Worm (Caenorhabditis elegans) whole organism, early embryonic: Measurements from ENCODE around the gene T18D3.9.

Experiments
- B0310.2 ChIP-seq: sonication (generic microtip); optimal IDR thresholded peaks from 2 replicates; lab custom pipeline; 2016; ENCODE audit warnings: mild to moderate bottlenecking, missing genetic modification characterization, missing compliant biosample characterization
- F13C5.2 ChIP-seq: sonication (generic microtip); optimal IDR thresholded peaks from 2 replicates; lab custom pipeline; 2017; ENCODE audit warnings: mild to moderate bottlenecking, missing genetic modification characterization, inconsistent platforms, missing compliant biosample characterization
- aly-1 ChIP-seq: sonication (generic microtip); optimal IDR thresholded peaks from 2 replicates; lab custom pipeline; 2016; ENCODE audit warnings: missing genetic modification characterization, missing compliant biosample characterization
- ama-1 ChIP-seq: fragments of 150-350 bp; optimal IDR thresholded peaks from 2 replicates; lab custom pipeline; 2014
- ceh-13 ChIP-seq: fragments of 200-800 bp; sonication (Bioruptor generic); optimal IDR thresholded peaks from 2 replicates; lab custom pipeline; 2018; ENCODE audit warnings: mild to moderate bottlenecking, missing genetic modification characterization, missing compliant biosample characterization
- ceh-36 ChIP-seq: sonication (generic microtip); optimal IDR thresholded peaks from 2 replicates; lab custom pipeline; 2016; ENCODE audit warnings: missing genetic modification characterization, inconsistent platforms, missing compliant biosample characterization
- ets-7 ChIP-seq: sonication (generic microtip); optimal IDR thresholded peaks from 2 replicates; lab custom pipeline; 2016; ENCODE audit warnings: missing genotype, missing genetic modification characterization, missing compliant biosample characterization
- flt-1 ChIP-seq: fragments of 200-800 bp; sonication (Bioruptor generic); IDR thresholded peaks from 2 replicates; pipeline ENCODE4 v1.3.6; 2022; ENCODE audit warnings: missing genetic modification characterization, missing compliant biosample characterization
- hmbx-1 ChIP-seq: sonication (generic microtip); optimal IDR thresholded peaks from 2 replicates; lab custom pipeline; 2016; ENCODE audit warnings: mild to moderate bottlenecking, missing genetic modification characterization, missing compliant biosample characterization
- hmg-4 ChIP-seq: fragments of 200-800 bp; sonication (Bioruptor generic); optimal IDR thresholded peaks from 2 replicates; lab custom pipeline; 2018; ENCODE audit warnings: mild to moderate bottlenecking, missing genetic modification characterization, missing compliant biosample characterization
- hnd-1 ChIP-seq: sonication (generic microtip); optimal IDR thresholded peaks from 2 replicates; lab custom pipeline; 2016; ENCODE audit warnings: missing genetic modification characterization, missing compliant biosample characterization
- pes-1 ChIP-seq: fragments of 200-800 bp; sonication (Bioruptor generic); IDR thresholded peaks from 2 replicates; pipeline ENCODE4 v1.3.6; 2022; ENCODE audit warnings: missing genetic modification reagents, missing genetic modification characterization, missing compliant biosample characterization
- scrt-1 ChIP-seq: fragments of 200-800 bp; sonication (Bioruptor generic); IDR thresholded peaks from 2 replicates; pipeline ENCODE4 v1.3.6; 2022; ENCODE audit warnings: missing genetic modification characterization, missing compliant biosample characterization
- sea-1 ChIP-seq: fragments of 200-800 bp; sonication (Bioruptor generic); conservative IDR thresholded peaks from 2 replicates; pipeline ENCODE4 v1.3.6; 2022; ENCODE audit warnings: missing genetic modification characterization, missing compliant biosample characterization
- tbx-11 ChIP-seq: fragments of 200-800 bp; sonication (Bioruptor generic); IDR thresholded peaks from 2 replicates; pipeline ENCODE4 v1.3.6; 2022; ENCODE audit warnings: missing genetic modification characterization, missing compliant biosample characterization
- tbx-37 ChIP-seq: fragments of 200-800 bp; sonication (Bioruptor generic); conservative IDR thresholded peaks from 2 replicates; pipeline ENCODE4 v1.3.6; 2022; ENCODE audit warnings: missing genetic modification reagents, missing genetic modification characterization, missing compliant biosample characterization
- tra-4 ChIP-seq: sonication (generic microtip); optimal IDR thresholded peaks from 2 replicates; lab custom pipeline; 2017; ENCODE audit warnings: missing genetic modification characterization, missing compliant biosample characterization

T18D3.9 gene

ce11 chrX:12463504-12463903 is 9.2 kb upstream of the T18D3.9 start, which contains the start of gene T18D3.5:
Gene T18D3.5, plus strand, starts transcription at chrX:12463804.
- TF ChIP-seq tbx-37 (no peak), ets-7 (tag; lab: Kevin White, UChicago) (no peak), scrt-1 (GFP tag; lab: Robert Waterston, UW) (no peak), hmg-4 (GFP tag; lab: Kevin White, UChicago) (no peak), tbx-11 (GFP tag; lab: Robert Waterston, UW) (no peak), tra-4 (no peak), ama-1 (lab: Kevin White, UChicago) (no peak), F13C5.2 (no peak), ceh-13 (GFP tag; lab: Kevin White, UChicago) (no peak), flt-1 (no peak), pes-1 (no peak)

- TF ChIP-seq tra-4 (no peak), ceh-36 (tag; lab: Kevin White, UChicago) (no peak), ceh-13 (GFP tag; lab: Kevin White, UChicago) (no peak), hnd-1 (tag; lab: Kevin White, UChicago) (no peak), pes-1 (no peak), tbx-11 (GFP tag; lab: Robert Waterston, UW) (no peak), flt-1 (no peak), aly-1 (tag; lab: Kevin White, UChicago) (no peak), ets-7 (tag; lab: Kevin White, UChicago) (no peak), F13C5.2 (no peak), B0310.2 (tag; lab: Kevin White, UChicago) (no peak), hmbx-1 (tag; lab: Kevin White, UChicago) (no peak), scrt-1 (GFP tag; lab: Robert Waterston, UW) (no peak), tbx-37 (no peak)
Observed at ce11 chrX:12461557-12461956, 7.3 kb upstream of the T18D3.9 start, which contains the start of gene odr-7. Gene odr-7, minus strand, starts transcription at chrX:12461657.

- peak; percentile 68 for TF ChIP-seq B0310.2 (tag; lab: Kevin White, UChicago)
- TF ChIP-seq tra-4 = peak; percentile 29
- TF ChIP-seq aly-1 (tag; lab: Kevin White, UChicago) = peak; percentile 62
- no peak for TF ChIP-seq ets-7 (tag; lab: Kevin White, UChicago)
- peak; percentile 64; the same call in 1 of the 2 replicates for TF ChIP-seq tbx-37
- peak; percentile 85 for TF ChIP-seq hmg-4 (GFP tag; lab: Kevin White, UChicago)
- peak; percentile 78 for TF ChIP-seq F13C5.2
- peak; percentile 46 for TF ChIP-seq hmbx-1 (tag; lab: Kevin White, UChicago)
- peak; percentile 90 for TF ChIP-seq pes-1
- peak; percentile 71 for TF ChIP-seq ceh-13 (GFP tag; lab: Kevin White, UChicago)
- no peak for TF ChIP-seq ama-1 (lab: Kevin White, UChicago)
- peak; percentile 75 for TF ChIP-seq flt-1
- peak; percentile 50 for TF ChIP-seq hnd-1 (tag; lab: Kevin White, UChicago)
- TF ChIP-seq scrt-1 (GFP tag; lab: Robert Waterston, UW) = peak; percentile 85
- TF ChIP-seq sea-1 (GFP tag; lab: Robert Waterston, UW) = peak; percentile 85
- peak; percentile 76 for TF ChIP-seq tbx-11 (GFP tag; lab: Robert Waterston, UW)
- TF ChIP-seq ceh-36 (tag; lab: Kevin White, UChicago) = peak; percentile 70
Observed at ce11 chrX:12458021-12458420, 3.8 kb upstream of the T18D3.9 start.

ce11 chrX:12452143-12452570 is 2.1 kb downstream of the T18D3.9 start:
- no peak for TF ChIP-seq flt-1
- 0 out of 2 replicates have a peak, but pooled peaks have one; percentile 18 for TF ChIP-seq tbx-11 (GFP tag; lab: Robert Waterston, UW)
- peak; percentile 44 for TF ChIP-seq aly-1 (tag; lab: Kevin White, UChicago)
- peak; percentile 76 for TF ChIP-seq hmg-4 (GFP tag; lab: Kevin White, UChicago)
- 0 out of 2 replicates have a peak, but pooled peaks have one; percentile 71 for TF ChIP-seq sea-1 (GFP tag; lab: Robert Waterston, UW)
- no peak for TF ChIP-seq ama-1 (lab: Kevin White, UChicago)
- TF ChIP-seq scrt-1 (GFP tag; lab: Robert Waterston, UW) = no peak
- TF ChIP-seq ets-7 (tag; lab: Kevin White, UChicago) = peak; percentile 4

- no peak for TF ChIP-seq hmg-4 (GFP tag; lab: Kevin White, UChicago)
- no peak for TF ChIP-seq ceh-36 (tag; lab: Kevin White, UChicago)
- TF ChIP-seq tra-4 = no peak
- TF ChIP-seq tbx-37 = no peak
- no peak for TF ChIP-seq B0310.2 (tag; lab: Kevin White, UChicago)
- TF ChIP-seq ets-7 (tag; lab: Kevin White, UChicago) = no peak
- no peak for TF ChIP-seq tbx-11 (GFP tag; lab: Robert Waterston, UW)
Observed at ce11 chrX:12451258-12451657, 3.0 kb downstream of the T18D3.9 start.

- TF ChIP-seq tra-4 (no peak), B0310.2 (tag; lab: Kevin White, UChicago) (no peak), hmg-4 (GFP tag; lab: Kevin White, UChicago) (peak; percentile 22)
Observed at ce11 chrX:12449262-12449942, 4.9 kb downstream of the T18D3.9 start, which contains the start of gene T18D3.6. Gene T18D3.6, plus strand, starts transcription at chrX:12449892.

- no peak for TF ChIP-seq ama-1 (lab: Kevin White, UChicago)
- TF ChIP-seq tbx-11 (GFP tag; lab: Robert Waterston, UW) = no peak
- no peak for TF ChIP-seq hmg-4 (GFP tag; lab: Kevin White, UChicago)
- no peak for TF ChIP-seq pes-1
- no peak for TF ChIP-seq flt-1
- TF ChIP-seq B0310.2 (tag; lab: Kevin White, UChicago) = no peak
- no peak for TF ChIP-seq ceh-13 (GFP tag; lab: Kevin White, UChicago)
- TF ChIP-seq aly-1 (tag; lab: Kevin White, UChicago) = no peak
- TF ChIP-seq hmbx-1 (tag; lab: Kevin White, UChicago) = no peak
- no peak for TF ChIP-seq tra-4
- no peak for TF ChIP-seq scrt-1 (GFP tag; lab: Robert Waterston, UW)
- no peak for TF ChIP-seq ets-7 (tag; lab: Kevin White, UChicago)
Observed at ce11 chrX:12446572-12446971, 7.7 kb downstream of the T18D3.9 start.
